Worm (Caenorhabditis elegans) whole organism, L4 larva: Measurements from ENCODE around the gene Y116A8B.4.

ENCODE experiments used
- F10B5.3 ChIP-seq: sonication (generic microtip); optimal IDR thresholded peaks from 2 replicates; lab custom pipeline; 2016; ENCODE audit warnings: mild to moderate bottlenecking, missing genetic modification characterization, missing compliant biosample characterization
- F49E8.2 ChIP-seq: sonication (generic microtip); optimal IDR thresholded peaks from 2 replicates; lab custom pipeline; 2016; ENCODE audit warnings: missing compliant biosample characterization, mild to moderate bottlenecking, missing genetic modification characterization, borderline replicate concordance
- ama-1 ChIP-seq: fragments of 150-350 bp; optimal IDR thresholded peaks from 2 replicates; lab custom pipeline; 2014; ENCODE audit warnings: inconsistent platforms, mixed read lengths
- arid-1 ChIP-seq: fragments of 200-800 bp; sonication (Bioruptor generic); conservative IDR thresholded peaks from 2 replicates; pipeline ENCODE4 v1.3.6; 2022; ENCODE audit warnings: missing genetic modification reagents, missing genetic modification characterization, missing compliant biosample characterization
- ceh-32 ChIP-seq: sonication (generic microtip); optimal IDR thresholded peaks from 2 replicates; lab custom pipeline; 2016; ENCODE audit warnings: mild to moderate bottlenecking, missing genetic modification characterization, missing compliant biosample characterization; ENCODE audit not compliant: poor library complexity
- ceh-44 ChIP-seq: fragments of 200-800 bp; sonication (Bioruptor generic); IDR thresholded peaks from 2 replicates; pipeline ENCODE4 v1.3.6; 2022; ENCODE audit warnings: missing genetic modification reagents, missing genetic modification characterization, missing compliant biosample characterization
- ceh-82 ChIP-seq: sonication (generic microtip); optimal IDR thresholded peaks from 2 replicates; lab custom pipeline; 2017; ENCODE audit warnings: missing biosample characterization, missing genetic modification characterization
- ces-1 ChIP-seq: fragments of 150-350 bp; sonication (generic microtip); optimal IDR thresholded peaks from 4 replicates; lab custom pipeline; 2014; ENCODE audit warnings: missing biosample characterization, missing genetic modification reagents, missing genetic modification characterization
- cey-2 ChIP-seq: sonication (generic microtip); optimal IDR thresholded peaks from 3 replicates; lab custom pipeline; 2017; ENCODE audit warnings: missing genetic modification characterization, mild to moderate bottlenecking, missing compliant biosample characterization, antibody characterized with exemption, borderline replicate concordance; ENCODE audit not compliant: insufficient read depth
- daf-12 ChIP-seq: fragments of 150-350 bp; optimal IDR thresholded peaks from 2 replicates; lab custom pipeline; 2014; ENCODE audit warnings: missing biosample characterization, missing genetic modification reagents, missing genetic modification characterization
- daf-19 ChIP-seq: fragments of 200-800 bp; sonication (Bioruptor generic); conservative IDR thresholded peaks from 2 replicates; pipeline ENCODE4 v1.3.6; 2022; ENCODE audit warnings: missing genetic modification characterization, missing compliant biosample characterization
- dmd-6 ChIP-seq: fragments of 200-800 bp; sonication (Bioruptor generic); IDR thresholded peaks from 2 replicates; pipeline ENCODE4 v1.3.6; 2022; ENCODE audit warnings: missing genetic modification reagents, missing genetic modification characterization, missing compliant biosample characterization
- dmd-9 ChIP-seq: fragments of 200-800 bp; sonication (Bioruptor generic); IDR thresholded peaks from 2 replicates; pipeline ENCODE4 v1.3.6; 2022; ENCODE audit warnings: missing genetic modification reagents, missing genetic modification characterization, missing compliant biosample characterization
- dve-1 ChIP-seq: sonication (generic microtip); optimal IDR thresholded peaks from 2 replicates; lab custom pipeline; 2017; ENCODE audit warnings: antibody characterized with exemption, mild to moderate bottlenecking, missing genetic modification characterization, missing compliant biosample characterization; ENCODE audit not compliant: insufficient read depth
- fkh-10 ChIP-seq: fragments of 150-350 bp; optimal IDR thresholded peaks from 2 replicates; lab custom pipeline; 2014; ENCODE audit warnings: missing biosample characterization, missing genetic modification reagents, missing genetic modification characterization
- gei-8 ChIP-seq: fragments of 200-800 bp; sonication (Bioruptor generic); optimal IDR thresholded peaks from 2 replicates; lab custom pipeline; 2018; ENCODE audit warnings: mild to moderate bottlenecking, missing genetic modification characterization, missing compliant biosample characterization
- hlh-11 ChIP-seq: fragments of 200-800 bp; sonication (Bioruptor generic); optimal IDR thresholded peaks from 2 replicates; lab custom pipeline; 2018; ENCODE audit warnings: mild to moderate bottlenecking, missing genetic modification characterization, missing compliant biosample characterization
- lin-29 ChIP-seq: fragments of 200-800 bp; sonication (Bioruptor generic); IDR thresholded peaks from 2 replicates; pipeline ENCODE4 v1.3.6; 2022; ENCODE audit warnings: missing genetic modification reagents, missing genetic modification characterization, missing compliant biosample characterization
- lin-38 ChIP-seq: fragments of 200-800 bp; sonication (Bioruptor generic); IDR thresholded peaks from 2 replicates; pipeline ENCODE4 v1.3.6; 2022; ENCODE audit warnings: missing genetic modification reagents, missing genetic modification characterization, missing compliant biosample characterization
- lir-3 ChIP-seq: sonication (generic microtip); optimal IDR thresholded peaks from 2 replicates; lab custom pipeline; 2016; ENCODE audit warnings: mild to moderate bottlenecking, missing genetic modification characterization, missing compliant biosample characterization
- lsy-2 ChIP-seq, 2 experiments: fragments of 150-350 bp in 1 of 2; sonication (generic microtip) in 1 of 2; optimal IDR thresholded peaks; 2 replicates each; lab custom pipeline; 2014 to 2017; ENCODE audit warnings: missing biosample characterization in 2 of 2, missing genetic modification characterization in 2 of 2
- mdl-1 ChIP-seq, 2 experiments: fragments of 150-350 bp in 1 of 2; sonication (generic microtip) in 1 of 2; optimal IDR thresholded peaks; 2 replicates each; lab custom pipeline; 2014 to 2017; ENCODE audit warnings: missing biosample characterization in 2 of 2, missing genetic modification characterization in 2 of 2
- mep-1 ChIP-seq: fragments of 150-350 bp; sonication (generic microtip); optimal IDR thresholded peaks from 3 replicates; lab custom pipeline; 2014; ENCODE audit warnings: missing biosample characterization, missing genetic modification characterization
- mxl-3 ChIP-seq: fragments of 200-800 bp; sonication (Bioruptor generic); optimal IDR thresholded peaks from 2 replicates; lab custom pipeline; 2018; ENCODE audit warnings: mild to moderate bottlenecking, missing genetic modification characterization, missing compliant biosample characterization
- nhr-237 ChIP-seq: sonication (generic microtip); optimal IDR thresholded peaks from 2 replicates; lab custom pipeline; 2017; ENCODE audit warnings: missing biosample characterization, missing genetic modification characterization
- nhr-28 ChIP-seq: fragments of 150-350 bp; optimal IDR thresholded peaks from 2 replicates; lab custom pipeline; 2014; ENCODE audit warnings: missing biosample characterization, missing genetic modification characterization
- nhr-6 ChIP-seq: fragments of 150-350 bp; optimal IDR thresholded peaks from 2 replicates; lab custom pipeline; 2014; ENCODE audit warnings: missing biosample characterization, missing genetic modification characterization
- nhr-76 ChIP-seq: fragments of 150-350 bp; optimal IDR thresholded peaks from 2 replicates; lab custom pipeline; 2014; ENCODE audit warnings: missing biosample characterization, missing genetic modification characterization
- nhr-77 ChIP-seq: fragments of 150-350 bp; optimal IDR thresholded peaks from 2 replicates; lab custom pipeline; 2014; ENCODE audit warnings: missing biosample characterization, missing genetic modification characterization
- pha-4 ChIP-seq, 2 experiments: fragments of 150-350 bp in 1 of 2; fragments of 200-800 bp in 1 of 2; sonication (Bioruptor generic) in 1 of 2; IDR thresholded peaks in 1 of 2; optimal IDR thresholded peaks in 1 of 2; 2 replicates each; pipeline versions ENCODE4 v1.3.6 to Lab custom; 2014 to 2022; ENCODE audit warnings: missing genetic modification characterization in 2 of 2, missing genetic modification reagents in 2 of 2, missing biosample characterization in 1 of 2, missing compliant biosample characterization in 1 of 2
- php-3 ChIP-seq: fragments of 200-800 bp; sonication (Bioruptor generic); IDR thresholded peaks from 2 replicates; pipeline ENCODE4 v1.3.6; 2022; ENCODE audit warnings: missing genetic modification reagents, missing genetic modification characterization, missing compliant biosample characterization
- saeg-2 ChIP-seq: fragments of 200-800 bp; sonication (Bioruptor generic); IDR thresholded peaks from 2 replicates; pipeline ENCODE4 v1.3.6; 2022; ENCODE audit warnings: missing genetic modification reagents, missing genetic modification characterization, missing compliant biosample characterization
- snpc-1.2 ChIP-seq: fragments of 200-800 bp; sonication (Bioruptor generic); IDR thresholded peaks from 2 replicates; pipeline ENCODE4 v1.3.6; 2022; ENCODE audit warnings: missing genetic modification reagents, missing genetic modification characterization, missing compliant biosample characterization
- spr-1 ChIP-seq: sonication (generic microtip); optimal IDR thresholded peaks from 2 replicates; lab custom pipeline; 2016; ENCODE audit warnings: mild to moderate bottlenecking, missing genetic modification characterization, missing compliant biosample characterization
- unc-130 ChIP-seq: sonication (generic microtip); optimal IDR thresholded peaks from 2 replicates; lab custom pipeline; 2016; ENCODE audit warnings: missing genetic modification reagents, missing genetic modification characterization, missing compliant biosample characterization
- unc-39 ChIP-seq: sonication (generic microtip); optimal IDR thresholded peaks from 2 replicates; lab custom pipeline; 2017; ENCODE audit warnings: missing biosample characterization, missing genetic modification characterization
- zfp-2 ChIP-seq: sonication (generic microtip); optimal IDR thresholded peaks from 2 replicates; lab custom pipeline; 2016; ENCODE audit warnings: mild to moderate bottlenecking, missing genetic modification characterization, missing compliant biosample characterization
- zip-2 ChIP-seq: fragments of 150-350 bp; optimal IDR thresholded peaks from 2 replicates; lab custom pipeline; 2014; ENCODE audit warnings: missing biosample characterization, missing genetic modification characterization

Y116A8B.4 gene

ce11 chrIV:17222145-17222544 lies 1.4 kb upstream of the Y116A8B.4 start:
- TF ChIP-seq snpc-1.2 (peak; percentile 55; the same call in 1 of the 2 replicates), lin-38 (0 out of 2 replicates have a peak, but pooled peaks have one; percentile 14)

ce11 chrIV:17230958-17231357 lies 7.4 kb downstream of the Y116A8B.4 start, which contains the start of gene npr-32:
Gene npr-32 (minus strand): TSS chrIV:17231058.
- TF ChIP-seq nhr-237 (tag; lab: Kevin White, UChicago) (no peak), php-3 (GFP tag; lab: Robert Waterston, UW) (no peak), nhr-76 (tag; lab: Kevin White, UChicago) (no peak)

ce11 chrIV:17232899-17233298 lies 9.3 kb downstream of the Y116A8B.4 start:
- no peak for TF ChIP-seq nhr-76 (tag; lab: Kevin White, UChicago)
- peak; percentile 41 for TF ChIP-seq ces-1 (GFP tag; lab: Kevin White, UChicago)
- no peak for TF ChIP-seq spr-1

- TF ChIP-seq cey-2 (tag; lab: Kevin White, UChicago) (no peak), ces-1 (GFP tag; lab: Kevin White, UChicago) (peak; percentile 77), fkh-10 (GFP tag; lab: Kevin White, UChicago) (peak; percentile 75)
Measured at ce11 chrIV:17233494-17233893, 9.9 kb downstream of the Y116A8B.4 start.

ce11 chrIV:17237029-17237428 lies 13.5 kb downstream of the Y116A8B.4 start:
- TF ChIP-seq nhr-28 (tag; lab: Kevin White, UChicago) (no peak), mxl-3 (no peak), fkh-10 (GFP tag; lab: Kevin White, UChicago) (peak; percentile 64), ceh-44 (no peak)

- TF ChIP-seq unc-39 (no peak), ceh-32 (tag; lab: Kevin White, UChicago) (no peak), daf-19 (GFP tag; lab: Robert Waterston, UW) (no peak), ces-1 (GFP tag; lab: Kevin White, UChicago) (peak; percentile 17), ama-1 (no peak), pha-4 (GFP tag; IDR thresholded peaks at IDR 0.05; lab: Robert Waterston, UW) (no peak), pha-4 (tag; optimal IDR thresholded peaks at IDR 0.05; lab: Kevin White, UChicago) (no peak), gei-8 (GFP tag; lab: Kevin White, UChicago) (no peak), zip-2 (tag; lab: Kevin White, UChicago) (no peak), saeg-2 (GFP tag; lab: Robert Waterston, UW) (no peak)
Measured at ce11 chrIV:17238951-17239350, 15.4 kb downstream of the Y116A8B.4 start.

- TF ChIP-seq daf-12 (tag; lab: Kevin White, UChicago) (no peak), lin-29 (GFP tag; lab: Robert Waterston, UW) (no peak), nhr-6 (tag; lab: Kevin White, UChicago) (no peak), mep-1 (peak; percentile 46), unc-130 (no peak), unc-39 (no peak), F10B5.3 (tag; lab: Kevin White, UChicago) (no peak), dve-1 (peak; percentile 90), php-3 (GFP tag; lab: Robert Waterston, UW) (no peak; the same call in none of the 2 replicates), F49E8.2 (no peak), hlh-11 (tag; lab: Kevin White, UChicago) (peak; percentile 95), dmd-6 (GFP tag; lab: Robert Waterston, UW) (peak; percentile 98), spr-1 (no peak), mdl-1 (tag; optimal IDR thresholded peaks at IDR 0.05; lab: Kevin White, UChicago) (peak in 1 of 2 experiments; percentile 33), lir-3 (no peak), mxl-3 (peak; percentile 60), dmd-9 (GFP tag; lab: Robert Waterston, UW) (no peak), nhr-28 (tag; lab: Kevin White, UChicago) (peak; percentile 89), ceh-82 (tag; lab: Kevin White, UChicago) (no peak), zfp-2 (tag; lab: Kevin White, UChicago) (no peak), arid-1 (GFP tag; lab: Robert Waterston, UW) (peak; percentile 56; the same call in 1 of the 2 replicates), nhr-77 (tag; lab: Kevin White, UChicago) (peak; percentile 92), lsy-2 (tag; optimal IDR thresholded peaks at IDR 0.05; lab: Kevin White, UChicago) (no peak)
Measured at ce11 chrIV:17245200-17245599, 21.6 kb downstream of the Y116A8B.4 start, which contains the start of gene ZK550.2. Gene ZK550.2 (plus strand): TSS chrIV:17245584.
